Fruit fly (Drosophila melanogaster): Measurements from ENCODE around the gene CG15571.

DNA sequence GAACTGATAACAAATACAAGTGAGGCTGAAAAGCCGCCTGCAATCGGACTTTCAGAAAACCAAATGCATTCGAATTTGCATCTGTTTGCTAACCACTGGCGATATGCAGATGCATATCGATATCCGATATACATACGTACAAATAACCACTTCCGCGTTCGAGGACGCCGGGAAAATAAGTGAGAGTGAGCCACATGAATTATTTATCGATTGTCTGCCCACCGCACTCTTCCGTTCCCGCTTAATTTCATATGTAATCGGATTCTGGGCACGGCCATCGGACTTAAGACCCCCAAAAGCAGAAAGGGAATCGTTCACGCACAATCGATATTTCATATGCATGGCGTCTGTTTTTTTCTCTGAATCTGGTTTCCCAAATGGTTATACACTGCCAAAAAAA is 39.5 kb downstream of the CG15571 start:
- TF ChIP-seq CG8478 (optimal IDR thresholded peaks at IDR 0.05) (no peak), CTCF (optimal IDR thresholded peaks at IDR 0.05) (no peak)

Data from S2 (cell line).